Worm (Caenorhabditis elegans) whole organism, L4 larva: ENCODE results near the gene srd-44.

ENCODE experiments used
- D1046.2 ChIP-seq: fragments of 200-800 bp; sonication (Bioruptor generic); IDR thresholded peaks from 2 replicates; pipeline ENCODE4 v1.3.6; 2022; ENCODE audit warnings: missing genetic modification characterization, missing compliant biosample characterization
- F49E8.2 ChIP-seq: sonication (generic microtip); optimal IDR thresholded peaks from 2 replicates; lab custom pipeline; 2016; ENCODE audit warnings: missing compliant biosample characterization, mild to moderate bottlenecking, missing genetic modification characterization, borderline replicate concordance
- Y48G9A.11 ChIP-seq: fragments of 200-800 bp; sonication (Bioruptor generic); IDR thresholded peaks from 2 replicates; pipeline ENCODE4 v1.3.6; 2022; ENCODE audit warnings: missing genetic modification reagents, missing genetic modification characterization, missing compliant biosample characterization
- ama-1 ChIP-seq: fragments of 150-350 bp; optimal IDR thresholded peaks from 2 replicates; lab custom pipeline; 2014; ENCODE audit warnings: inconsistent platforms, mixed read lengths
- ceh-82 ChIP-seq: sonication (generic microtip); optimal IDR thresholded peaks from 2 replicates; lab custom pipeline; 2017; ENCODE audit warnings: missing biosample characterization, missing genetic modification characterization
- daf-8 ChIP-seq: fragments of 200-800 bp; sonication (Bioruptor generic); IDR thresholded peaks from 2 replicates; pipeline ENCODE4 v1.3.6; 2022; ENCODE audit warnings: missing genetic modification characterization, missing compliant biosample characterization
- hlh-30 ChIP-seq: sonication (generic microtip); optimal IDR thresholded peaks from 2 replicates; lab custom pipeline; 2017; ENCODE audit warnings: antibody characterized with exemption, mild to moderate bottlenecking, missing genetic modification characterization, missing compliant biosample characterization; ENCODE audit not compliant: insufficient read depth
- nhr-25 ChIP-seq: sonication (generic microtip); optimal IDR thresholded peaks from 2 replicates; lab custom pipeline; 2017; ENCODE audit warnings: missing genetic modification characterization, mild to moderate bottlenecking, missing compliant biosample characterization, antibody characterized with exemption, moderate library complexity, borderline replicate concordance; ENCODE audit not compliant: insufficient read depth
- pha-4 ChIP-seq, 2 experiments: fragments of 150-350 bp in 1 of 2; fragments of 200-800 bp in 1 of 2; sonication (Bioruptor generic) in 1 of 2; IDR thresholded peaks in 1 of 2; optimal IDR thresholded peaks in 1 of 2; 2 replicates each; pipeline versions ENCODE4 v1.3.6 to Lab custom; 2014 to 2022; ENCODE audit warnings: missing genetic modification characterization in 2 of 2, missing genetic modification reagents in 2 of 2, missing biosample characterization in 1 of 2, missing compliant biosample characterization in 1 of 2
- unc-62 ChIP-seq, 3 experiments: fragments of 150-350 bp in 1 of 3; sonication (generic microtip); optimal IDR thresholded peaks in 2 of 3; peaks in 1 of 3; 1 replicate in 1 of 3; 2 replicates in 2 of 3; lab custom pipeline; 2014 to 2017; ENCODE audit warnings: missing biosample characterization in 3 of 3, missing genetic modification characterization in 3 of 3, missing genetic modification reagents in 3 of 3, missing genotype in 1 of 3
- ztf-7 ChIP-seq: fragments of 150-350 bp; optimal IDR thresholded peaks from 2 replicates; lab custom pipeline; 2014; ENCODE audit warnings: missing biosample characterization, missing genetic modification characterization

ce11 chrX:12343279-12343678, 5.0 kb downstream of the srd-44 start, which contains the start of the genes nspc-9 and nspc-10:
- TF ChIP-seq ceh-82 (tag; lab: Kevin White, UChicago), result no peak
- TF ChIP-seq daf-8 (GFP tag; lab: Robert Waterston, UW), result no peak
- no peak for TF ChIP-seq unc-62 (GFP tag; optimal IDR thresholded peaks at IDR 0.05 in 1 of 2; lab: Kevin White, UChicago)
- TF ChIP-seq unc-62 (tag; optimal IDR thresholded peaks at IDR 0.05; lab: Kevin White, UChicago), result no peak
- no peak for TF ChIP-seq Y48G9A.11
- TF ChIP-seq hlh-30, result no peak
- TF ChIP-seq pha-4 (GFP tag; IDR thresholded peaks at IDR 0.05; lab: Robert Waterston, UW), result no peak
- TF ChIP-seq pha-4 (tag; optimal IDR thresholded peaks at IDR 0.05; lab: Kevin White, UChicago), result no peak
- no peak for TF ChIP-seq F49E8.2
- no peak for TF ChIP-seq nhr-25 (tag; lab: Kevin White, UChicago)
- no peak for TF ChIP-seq ztf-7 (tag; lab: Kevin White, UChicago)
- TF ChIP-seq D1046.2 (GFP tag; lab: Robert Waterston, UW), result no peak
- no peak for TF ChIP-seq ama-1
